Fruit fly (Drosophila melanogaster) whole organism, larva: ENCODE results near the gene CG14196.

Source experiments
- noc ChIP-seq: fragments of 200-800 bp; sonication (Bioruptor generic); optimal IDR thresholded peaks from 3 replicates; lab custom pipeline; 2019; ENCODE audit warnings: missing biosample characterization, mild to moderate bottlenecking, missing genetic modification characterization, moderate library complexity

CG14196 gene

dm6 chrX:19241790-19242373 is at the start of gene CG14196:
TSS of gene CG14196 (minus strand) at chrX:19241840.
- no peak for TF ChIP-seq noc (tag; lab: Kevin White, UChicago)

- peak; percentile 62 for TF ChIP-seq noc (tag; lab: Kevin White, UChicago)
Measured at dm6 chrX:19289318-19289970, 47.8 kb upstream of the CG14196 start.

dm6 chrX:19287784-19288183 is 46.1 kb upstream of the CG14196 start:
- TF ChIP-seq noc (tag; lab: Kevin White, UChicago) = no peak

dm6 chrX:19286235-19286634 is 44.6 kb upstream of the CG14196 start:
- peak; percentile 3 for TF ChIP-seq noc (tag; lab: Kevin White, UChicago)

- peak; percentile 4 for TF ChIP-seq noc (tag; lab: Kevin White, UChicago)
Measured at dm6 chrX:19285441-19285840, 43.8 kb upstream of the CG14196 start.

- no peak for TF ChIP-seq noc (tag; lab: Kevin White, UChicago)
Measured at dm6 chrX:19281271-19281670, 39.6 kb upstream of the CG14196 start.

dm6 chrX:19280685-19281084 is 39.0 kb upstream of the CG14196 start:
- TF ChIP-seq noc (tag; lab: Kevin White, UChicago) = no peak

dm6 chrX:19280249-19280648 is 38.6 kb upstream of the CG14196 start, which contains the start of gene CG8028:
TSS of gene CG8028 (minus strand) at chrX:19280349.
- TF ChIP-seq noc (tag; lab: Kevin White, UChicago) = peak; percentile 4

- no peak for TF ChIP-seq noc (tag; lab: Kevin White, UChicago)
Measured at dm6 chrX:19278395-19278794, 36.8 kb upstream of the CG14196 start.

dm6 chrX:19276489-19277117 is 35.0 kb upstream of the CG14196 start, which contains the start of the genes CG32537 and CG32536:
TSS of gene CG32537 (minus strand) at chrX:19276539.
TSS of gene CG32536 (minus strand) at chrX:19276898.
- no peak for TF ChIP-seq noc (tag; lab: Kevin White, UChicago)

dm6 chrX:19268484-19269068 is 26.9 kb upstream of the CG14196 start, which contains the start of gene CG8010:
TSS of gene CG8010 (minus strand) at chrX:19268896.
- TF ChIP-seq noc (tag; lab: Kevin White, UChicago) = no peak

- no peak for TF ChIP-seq noc (tag; lab: Kevin White, UChicago)
Measured at dm6 chrX:19265802-19266479, 24.3 kb upstream of the CG14196 start.

dm6 chrX:19264396-19264795 is 22.8 kb upstream of the CG14196 start:
- no peak for TF ChIP-seq noc (tag; lab: Kevin White, UChicago)

dm6 chrX:19262553-19262952 is 20.9 kb upstream of the CG14196 start:
- no peak for TF ChIP-seq noc (tag; lab: Kevin White, UChicago)

dm6 chrX:19261528-19262102 is 20.0 kb upstream of the CG14196 start, which contains the start of gene Vav:
TSS of gene Vav (plus strand) at chrX:19261820.
- TF ChIP-seq noc (tag; lab: Kevin White, UChicago) = no peak
